Fruit fly (Drosophila melanogaster) whole organism, embryonic: ENCODE measurements around the gene CG31988.

Experiments used
- CG16815 ChIP-seq: fragments of 200-800 bp; sonication (Bioruptor generic); optimal IDR thresholded peaks from 3 replicates; lab custom pipeline; 2017; ENCODE audit warnings: missing biosample characterization, mild to moderate bottlenecking, missing genetic modification characterization
- CG3995 ChIP-seq: fragments of 200-800 bp; sonication (Bioruptor generic); optimal IDR thresholded peaks from 3 replicates; lab custom pipeline; 2016; ENCODE audit warnings: missing biosample characterization, missing genetic modification characterization
- Ptx1 ChIP-seq: fragments of 200-800 bp; sonication (Bioruptor generic); IDR thresholded peaks from 2 replicates; pipeline ENCODE4 v1.3.6; 2022; ENCODE audit warnings: missing biosample characterization, missing genetic modification characterization
- bbx ChIP-seq: fragments of 200-800 bp; sonication (Bioruptor generic); IDR thresholded peaks from 2 replicates; pipeline ENCODE4 v1.3.6; 2022; ENCODE audit warnings: missing biosample characterization, missing genetic modification characterization; ENCODE audit not compliant: partially characterized antibody

DNA sequence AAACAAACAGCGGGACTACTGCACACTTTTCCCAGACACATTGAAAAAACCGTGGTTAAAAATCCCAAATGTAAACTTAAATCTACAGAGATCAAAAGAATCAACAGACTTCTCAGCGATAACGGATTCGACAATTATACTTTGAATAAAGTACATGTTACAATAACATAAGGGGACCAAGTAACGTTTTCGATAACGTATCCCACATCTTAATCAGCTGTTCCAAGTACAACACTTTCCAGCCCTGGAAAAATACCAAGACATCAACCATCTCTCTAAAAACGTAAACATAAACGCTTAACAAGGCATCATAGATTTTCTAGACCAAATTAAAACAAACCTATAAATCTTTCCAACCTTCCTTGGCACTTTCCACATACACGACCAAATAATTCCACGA, 48.8 kb downstream of the CG31988 start:
- TF ChIP-seq CG16815 (GFP tag; lab: Kevin White, UChicago) (no peak), Ptx1 (GFP tag; lab: Robert Waterston, UW) (no peak), bbx (GFP tag; lab: Robert Waterston, UW) (no peak; the same call in 1 of the 2 replicates), CG3995 (GFP tag; lab: Kevin White, UChicago) (peak; percentile 94)
